Fruit fly (Drosophila melanogaster) S2 (cell line): ENCODE measurements around the gene sima.

Experiments used
- CG8478 ChIP-seq: fragments of >200 bp; optimal IDR thresholded peaks from 2 replicates; lab custom pipeline; 2018
- CTCF ChIP-seq, 2 experiments: fragments of >200 bp; optimal IDR thresholded peaks; 2 replicates each; lab custom pipeline; 2018

- TF ChIP-seq CG8478 (no peak), CTCF (optimal IDR thresholded peaks at IDR 0.05; lab: Kevin White, UChicago) (no peak)
These were observed 76.2 kb downstream of the sima start, which contains the start of gene Tpi for dm6 chr3R:30134063-30135047.
